Fruit fly (Drosophila melanogaster) Kc167 (cell line): ENCODE measurements around the gene CG43347.

Experiments
- Myc ChIP-seq: fragments of >200 bp; optimal IDR thresholded peaks from 2 replicates; lab custom pipeline; 2017; ENCODE audit warnings: missing external identifiers
- Sin3A ChIP-seq: fragments of >200 bp; optimal IDR thresholded peaks from 2 replicates; lab custom pipeline; 2018; ENCODE audit warnings: missing external identifiers
- h ChIP-seq: fragments of >200 bp; optimal IDR thresholded peaks from 3 replicates; lab custom pipeline; 2018; ENCODE audit warnings: missing external identifiers
- insv ChIP-seq: fragments of >200 bp; optimal IDR thresholded peaks from 3 replicates; lab custom pipeline; 2018; ENCODE audit warnings: missing external identifiers
- psq ChIP-seq: fragments of >200 bp; optimal IDR thresholded peaks from 2 replicates; lab custom pipeline; 2017; ENCODE audit warnings: missing external identifiers
- ttk ChIP-seq: sonication (Bioruptor generic); optimal IDR thresholded peaks from 2 replicates; lab custom pipeline; 2017; ENCODE audit warnings: missing external identifiers

CG43347 gene

DNA sequence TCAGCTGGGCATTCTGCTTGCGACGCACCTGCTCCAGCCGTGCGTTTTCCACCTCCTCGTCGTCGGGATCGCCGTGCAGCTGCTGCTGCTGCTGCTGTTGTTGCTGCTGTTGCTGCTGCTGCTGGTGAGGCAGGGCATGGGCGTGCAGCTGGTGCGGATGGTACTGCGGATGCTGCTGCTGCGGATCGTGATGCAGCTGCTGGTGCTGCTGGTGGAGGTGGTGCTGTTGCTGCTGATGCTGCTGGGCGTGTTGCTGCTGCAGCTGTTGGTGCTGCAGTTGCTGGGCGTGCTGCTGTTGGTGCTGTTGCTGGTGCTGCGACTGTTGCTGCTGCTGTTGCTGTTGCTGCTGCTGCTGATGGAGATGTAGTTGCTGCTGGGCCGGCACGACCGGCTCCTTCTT is 12.4 kb downstream of the CG43347 start:
- TF ChIP-seq ttk (lab: Kevin White, UChicago), result no peak

DNA sequence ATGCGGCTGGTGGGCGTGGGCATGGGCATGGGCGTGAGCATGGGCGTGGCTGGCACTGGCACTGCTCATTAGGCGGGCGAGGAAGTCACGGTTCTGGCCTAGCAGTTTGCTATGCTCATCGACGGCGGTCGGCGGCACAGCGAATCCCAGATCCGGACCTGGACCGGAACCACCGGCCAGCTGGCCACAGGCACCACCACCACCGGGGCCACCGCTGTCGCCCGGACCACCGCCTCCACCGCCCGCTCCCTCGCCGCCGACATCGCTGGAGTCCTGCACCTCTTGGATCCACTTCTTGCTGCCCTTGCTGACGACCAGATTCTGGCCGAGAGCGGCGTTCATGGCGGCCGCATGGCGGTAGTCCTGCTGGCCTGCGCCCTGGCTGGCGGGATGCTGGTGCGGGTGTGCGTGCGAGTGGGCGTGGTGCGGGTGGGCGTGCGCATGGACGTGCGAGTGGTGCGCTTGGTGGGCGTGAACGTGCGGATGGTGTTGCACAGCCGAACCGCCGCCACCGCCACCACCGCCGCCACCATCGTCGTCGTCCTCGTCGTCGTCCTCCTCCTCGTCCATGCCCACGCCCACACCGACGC is 13.0 kb downstream of the CG43347 start:
- TF ChIP-seq h (lab: Kevin White, UChicago) (no peak), Sin3A (no peak), insv (no peak), ttk (lab: Kevin White, UChicago) (no peak), Myc (lab: Kevin White, UChicago) (no peak), psq (no peak)

DNA sequence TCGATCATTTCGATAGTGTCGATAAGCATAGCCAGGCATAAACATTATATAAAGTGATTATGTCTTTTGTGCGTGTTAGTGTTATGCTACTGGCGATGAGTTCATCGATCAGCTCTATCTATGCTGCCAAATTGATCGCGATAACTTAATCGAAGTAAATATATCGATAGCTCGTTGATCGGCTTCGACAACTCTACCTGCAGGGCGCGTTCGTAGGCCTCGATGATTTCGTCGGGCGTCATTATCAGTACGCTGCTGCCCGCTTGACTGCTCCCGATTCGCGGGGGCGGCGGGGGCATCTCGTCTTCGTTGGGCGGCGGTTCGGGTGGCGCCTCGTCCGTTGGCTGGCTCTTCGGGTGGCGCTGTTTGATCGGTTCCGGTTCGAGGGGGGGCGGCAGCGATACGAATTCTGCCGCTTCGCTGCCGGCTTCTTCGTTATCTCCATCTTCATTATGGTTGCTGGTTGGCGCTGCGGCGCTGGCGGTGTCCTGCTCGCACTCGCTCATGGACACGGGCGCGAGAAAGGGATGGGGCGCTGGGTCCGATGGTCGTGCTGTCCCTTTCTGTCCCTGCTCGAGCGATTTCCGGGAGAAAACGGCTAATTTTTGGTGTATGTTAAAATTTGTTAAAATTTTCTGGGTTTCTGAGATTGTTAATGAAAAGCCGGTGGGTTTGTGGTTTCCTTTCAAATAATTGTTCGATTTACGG is 17.8 kb downstream of the CG43347 start, which contains the start of gene CG1628:
TSS of gene CG1628 (minus strand) at position 658 of the 708 bp plus-strand sequence.
- TF ChIP-seq Myc (lab: Kevin White, UChicago), result no peak
- TF ChIP-seq psq, result peak; percentile 28

DNA sequence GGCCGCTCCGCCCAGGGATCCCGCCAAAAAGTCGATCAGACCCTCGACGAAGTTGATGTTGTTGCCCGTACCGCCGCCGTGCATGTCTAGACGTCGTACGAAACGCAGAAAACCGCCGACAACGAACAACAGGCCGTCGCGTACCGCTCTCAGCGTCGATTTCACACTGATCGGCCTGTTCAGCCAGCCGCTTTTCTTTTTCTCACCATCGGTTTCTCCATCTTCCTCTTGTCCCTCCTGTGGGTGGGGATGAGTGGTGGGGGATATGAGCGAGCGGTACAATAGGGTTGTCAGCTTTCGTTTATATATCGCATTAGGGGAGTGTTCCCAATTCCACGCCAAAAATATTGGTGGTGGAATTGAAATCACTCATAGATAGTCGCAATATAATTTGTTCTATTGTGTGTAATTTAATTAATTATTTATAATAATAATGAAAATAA is 18.5 kb downstream of the CG43347 start:
- TF ChIP-seq psq (no peak), insv (no peak), Sin3A (no peak), h (lab: Kevin White, UChicago) (no peak), Myc (lab: Kevin White, UChicago) (no peak), ttk (lab: Kevin White, UChicago) (no peak)

DNA sequence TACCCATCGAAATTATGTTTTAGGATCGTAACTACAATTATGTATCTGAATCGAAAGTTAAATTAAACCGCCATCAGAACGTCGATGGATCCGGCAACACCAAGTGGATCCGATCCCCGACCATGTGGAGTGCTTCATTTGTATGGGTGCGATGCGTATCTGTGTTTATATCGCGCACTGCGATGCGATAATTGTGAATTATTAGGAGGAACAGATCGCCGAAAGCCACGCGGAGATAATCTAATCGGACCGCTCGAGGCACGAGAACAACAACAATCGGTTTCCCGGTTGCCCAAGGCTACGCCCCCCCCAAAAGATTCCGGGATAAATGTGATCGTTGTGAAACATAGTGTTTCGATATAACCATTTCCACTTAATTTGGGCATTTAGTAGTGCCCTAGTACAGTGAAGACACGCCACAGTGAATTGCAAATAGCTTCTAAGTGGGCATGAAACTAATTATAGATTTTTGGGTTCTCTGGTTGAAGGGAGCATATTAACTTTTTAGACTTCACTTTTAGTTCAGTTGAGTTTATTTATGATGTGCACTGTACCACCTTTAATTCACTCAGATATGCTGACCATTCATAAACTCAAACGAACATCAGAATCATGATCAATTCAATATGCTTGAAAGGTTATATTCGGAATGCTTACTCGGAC is 19.6 kb downstream of the CG43347 start:
- TF ChIP-seq ttk (lab: Kevin White, UChicago) (no peak), insv (no peak), psq (no peak), h (lab: Kevin White, UChicago) (no peak), Myc (lab: Kevin White, UChicago) (no peak), Sin3A (no peak)

DNA sequence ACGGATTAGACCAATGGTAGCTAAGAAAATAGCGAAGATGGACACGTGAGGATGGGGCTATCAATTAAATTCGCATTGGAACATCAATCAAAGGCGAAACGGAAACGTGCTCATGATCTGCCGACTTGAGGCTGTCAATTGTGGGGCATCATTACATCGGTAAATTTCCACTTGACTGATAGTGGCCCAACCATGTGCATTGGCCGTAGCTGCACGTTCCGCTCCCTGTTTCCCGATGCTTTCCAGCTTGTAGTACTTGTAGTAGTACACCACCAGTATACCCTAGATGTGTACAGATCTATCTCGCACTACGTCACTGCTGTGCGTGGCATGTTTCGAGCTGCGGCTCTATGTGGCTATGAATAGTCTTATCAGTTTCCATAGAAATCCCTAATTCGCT is 20.7 kb downstream of the CG43347 start:
- TF ChIP-seq psq (no peak), insv (no peak), Sin3A (no peak), ttk (lab: Kevin White, UChicago) (no peak), h (lab: Kevin White, UChicago) (no peak), Myc (lab: Kevin White, UChicago) (no peak)

DNA sequence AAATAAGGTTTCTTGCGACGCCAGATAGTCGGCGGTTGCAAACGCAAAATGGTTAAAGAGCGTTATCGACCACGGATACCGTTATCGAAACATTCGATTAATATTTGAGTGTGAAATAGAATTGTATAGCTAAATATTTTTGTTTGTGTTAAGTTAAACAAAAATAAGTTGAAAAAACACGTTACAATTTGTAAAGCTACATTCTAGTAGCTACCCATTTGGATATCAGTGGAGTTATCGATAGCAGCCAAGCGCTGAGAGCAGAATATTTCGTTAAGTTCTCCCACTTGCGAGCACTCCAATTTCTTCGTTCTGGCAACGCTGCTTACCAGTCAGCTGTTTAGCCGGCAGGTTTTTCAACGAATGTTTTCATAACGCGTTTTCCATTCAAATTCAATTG is 24.2 kb downstream of the CG43347 start, which contains the start of the genes Hmr and CG2124:
TSS of gene Hmr (minus strand) at position 43 of the 400 bp plus-strand sequence.
TSS of gene CG2124 (plus strand) at position 310 of the 400 bp plus-strand sequence.
- TF ChIP-seq h (lab: Kevin White, UChicago) (no peak), psq (no peak), Myc (lab: Kevin White, UChicago) (no peak), ttk (lab: Kevin White, UChicago) (no peak), insv (no peak), Sin3A (no peak)

DNA sequence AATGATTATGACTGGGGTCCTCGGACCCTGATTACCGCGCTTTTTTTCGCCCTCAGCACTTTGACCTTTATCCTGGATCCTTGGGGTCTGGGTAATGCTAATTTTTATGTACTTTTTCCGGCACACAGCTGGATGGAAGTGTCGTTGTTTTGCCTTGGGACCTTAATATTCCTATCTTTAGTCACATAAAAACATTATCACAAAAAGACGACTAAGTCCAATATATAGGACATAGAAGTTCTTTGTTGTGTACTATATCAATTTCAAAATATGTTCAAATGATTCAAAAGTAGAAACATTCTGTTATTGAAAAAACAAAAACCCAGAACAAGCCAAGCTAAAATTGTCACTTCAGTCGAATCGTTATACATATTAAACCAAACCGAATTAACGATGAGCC is 31.2 kb downstream of the CG43347 start, which contains the start of gene Rab9D:
TSS of gene Rab9D (plus strand) at position 301 of the 400 bp plus-strand sequence.
- TF ChIP-seq insv (no peak), h (lab: Kevin White, UChicago) (no peak), Myc (lab: Kevin White, UChicago) (no peak), Sin3A (no peak), ttk (lab: Kevin White, UChicago) (no peak), psq (no peak)

DNA sequence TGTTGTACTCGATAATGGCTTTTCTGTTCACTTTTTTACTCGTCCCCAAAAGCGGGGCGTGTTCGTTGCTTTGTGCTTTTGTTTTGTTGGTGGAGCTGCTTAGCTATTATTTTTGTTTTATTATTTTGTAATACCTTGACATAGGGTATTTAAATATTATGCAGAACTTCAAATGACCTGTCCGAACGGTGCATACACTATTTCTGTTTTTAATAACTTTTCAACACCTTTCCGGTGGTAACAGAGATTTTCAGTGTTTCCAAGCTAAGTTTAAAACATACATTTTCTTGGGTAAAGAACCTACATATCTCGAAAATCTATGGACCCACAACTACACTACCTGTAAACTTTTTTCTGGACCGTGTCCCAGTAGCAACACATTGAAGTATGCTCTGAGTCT is 32.5 kb downstream of the CG43347 start:
- TF ChIP-seq Myc (lab: Kevin White, UChicago) (no peak), ttk (lab: Kevin White, UChicago) (no peak), Sin3A (no peak), insv (no peak), h (lab: Kevin White, UChicago) (no peak), psq (no peak)

DNA sequence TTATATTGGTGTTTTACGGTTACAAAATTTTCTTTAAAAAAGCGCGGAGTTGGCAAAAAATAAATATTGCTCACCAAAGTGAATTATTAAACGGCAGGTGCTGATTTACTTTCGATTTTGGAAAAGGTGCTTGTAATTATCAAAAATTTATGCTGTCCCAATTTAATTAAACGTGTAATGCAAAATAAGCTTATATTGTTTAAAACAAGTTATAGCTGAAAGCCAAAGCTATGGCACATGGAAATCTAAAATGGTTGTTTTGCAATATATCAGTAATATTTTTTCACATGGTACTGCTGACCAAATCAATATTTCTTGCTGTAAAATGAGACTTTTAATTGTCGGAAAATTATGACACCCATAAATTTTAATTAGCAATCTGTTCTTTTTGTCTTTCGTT is 33.8 kb downstream of the CG43347 start:
- TF ChIP-seq ttk (lab: Kevin White, UChicago), result no peak
- TF ChIP-seq Sin3A, result no peak
- TF ChIP-seq h (lab: Kevin White, UChicago), result no peak
- no peak for TF ChIP-seq psq
- no peak for TF ChIP-seq Myc (lab: Kevin White, UChicago)
- TF ChIP-seq insv, result no peak

DNA sequence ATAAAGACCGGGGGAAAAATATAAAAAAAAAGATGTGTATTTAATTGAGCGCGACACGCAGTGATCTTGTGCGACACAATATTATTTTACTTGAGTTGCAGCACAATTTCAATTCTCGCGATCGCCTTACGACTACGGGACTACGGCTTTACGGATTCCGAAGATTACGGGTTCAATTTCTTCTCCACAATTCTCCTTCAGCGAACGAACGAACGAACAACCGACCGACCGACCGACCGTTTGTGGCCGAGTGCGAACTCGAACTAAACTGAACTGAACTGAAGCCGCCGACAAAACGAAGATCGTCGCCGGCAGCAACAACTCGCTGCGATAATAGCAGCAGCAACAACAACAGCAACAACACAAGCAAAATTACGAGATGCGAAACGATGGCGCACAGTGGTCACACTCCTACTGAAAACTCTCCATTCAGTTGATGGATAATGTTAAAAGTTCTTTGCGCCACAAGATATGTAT is 34.8 kb downstream of the CG43347 start, which contains the start of gene spri:
TSS of gene spri (minus strand) at position 265 of the 477 bp plus-strand sequence.
- TF ChIP-seq insv (no peak), psq (no peak), Myc (lab: Kevin White, UChicago) (no peak), ttk (lab: Kevin White, UChicago) (no peak), h (lab: Kevin White, UChicago) (no peak), Sin3A (no peak)

DNA sequence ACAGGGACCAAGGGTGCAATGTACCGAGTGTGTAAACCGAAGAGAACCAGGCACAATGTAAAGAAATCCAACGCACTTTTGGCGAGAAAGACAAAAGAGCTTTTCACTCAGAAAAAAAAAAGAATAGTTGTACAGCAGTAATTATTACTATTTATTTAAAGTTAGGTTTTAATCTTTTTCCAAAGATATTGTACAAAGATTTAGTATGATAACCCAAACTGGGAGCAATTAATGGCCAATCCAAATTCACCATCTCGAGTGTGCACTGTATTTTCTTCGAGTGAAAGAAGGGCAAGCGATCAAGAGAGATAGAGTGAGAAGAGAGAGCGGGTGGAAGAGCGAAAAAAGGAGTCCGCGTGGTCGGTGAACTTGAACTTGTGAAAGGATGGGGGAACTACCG is 35.5 kb downstream of the CG43347 start:
- TF ChIP-seq ttk (lab: Kevin White, UChicago) (no peak), psq (no peak), Sin3A (no peak), insv (no peak), h (lab: Kevin White, UChicago) (no peak), Myc (lab: Kevin White, UChicago) (no peak)
